Worm (Caenorhabditis elegans): Measurements from ENCODE around the gene C05B5.12.

ce11 chrIII:10037150-10037549, 50.0 kb downstream of the C05B5.12 start, which contains the start of gene M04D8.7:
- no peak for TF ChIP-seq nhr-10 (tag; optimal IDR thresholded peaks at IDR 0.05)
- TF ChIP-seq nhr-23 (tag; optimal IDR thresholded peaks at IDR 0.05), result no peak
- no peak for TF ChIP-seq lsy-2 (tag; optimal IDR thresholded peaks at IDR 0.05)
- no peak for TF ChIP-seq egl-27 (tag; optimal IDR thresholded peaks at IDR 0.05)
- no peak for TF ChIP-seq ceh-82 (tag; optimal IDR thresholded peaks at IDR 0.05)
- TF ChIP-seq unc-62 (GFP tag; optimal IDR thresholded peaks at IDR 0.05), result no peak
- TF ChIP-seq peb-1 (tag; optimal IDR thresholded peaks at IDR 0.05), result no peak
- TF ChIP-seq lin-11 (tag; optimal IDR thresholded peaks at IDR 0.05), result no peak
- TF ChIP-seq dmd-4 (tag; optimal IDR thresholded peaks at IDR 0.05), result no peak
- TF ChIP-seq snpc-4 (tag; optimal IDR thresholded peaks at IDR 0.05), result no peak
- TF ChIP-seq skn-1 (tag; optimal IDR thresholded peaks at IDR 0.05), result no peak
